Worm (Caenorhabditis elegans) whole organism, L1 larva: ENCODE data around the gene pqn-25.

Source experiments
- C16A3.4 ChIP-seq: fragments of 150-350 bp; optimal IDR thresholded peaks from 2 replicates; lab custom pipeline; 2014; ENCODE audit warnings: missing biosample characterization, missing genetic modification characterization
- C34B4.2 ChIP-seq: sonication (generic microtip); optimal IDR thresholded peaks from 2 replicates; lab custom pipeline; 2017; ENCODE audit warnings: mild to moderate bottlenecking, missing genetic modification characterization, missing compliant biosample characterization
- Y116A8C.19 ChIP-seq: sonication (generic microtip); optimal IDR thresholded peaks from 2 replicates; lab custom pipeline; 2016; ENCODE audit warnings: missing compliant biosample characterization, missing genetic modification characterization, borderline replicate concordance
- aly-2 ChIP-seq: fragments of 150-350 bp; optimal IDR thresholded peaks from 2 replicates; lab custom pipeline; 2014; ENCODE audit warnings: missing biosample characterization, missing genetic modification characterization
- ama-1 ChIP-seq: fragments of 150-350 bp; optimal IDR thresholded peaks from 2 replicates; lab custom pipeline; 2014
- blmp-1 ChIP-seq: fragments of 150-350 bp; optimal IDR thresholded peaks from 2 replicates; lab custom pipeline; 2014; ENCODE audit warnings: missing biosample characterization, missing genetic modification characterization
- ceh-82 ChIP-seq, 3 experiments: fragments of 150-350 bp in 1 of 3; sonication (generic microtip) in 2 of 3; optimal IDR thresholded peaks; 2 replicates each; lab custom pipeline; 2014 to 2017; ENCODE audit warnings: missing biosample characterization in 3 of 3, missing genetic modification characterization in 3 of 3
- ceh-90 ChIP-seq: sonication (generic microtip); optimal IDR thresholded peaks from 2 replicates; lab custom pipeline; 2016; ENCODE audit warnings: missing genetic modification characterization, missing compliant biosample characterization
- ces-1 ChIP-seq: fragments of 150-350 bp; optimal IDR thresholded peaks from 2 replicates; lab custom pipeline; 2014; ENCODE audit warnings: missing biosample characterization, missing genetic modification reagents, missing genetic modification characterization
- dpl-1 ChIP-seq, 3 experiments: fragments of 150-350 bp in 2 of 3; sonication (generic microtip) in 1 of 3; optimal IDR thresholded peaks; 2 replicates each; lab custom pipeline; 2014 to 2017; ENCODE audit warnings: missing biosample characterization in 3 of 3, missing genetic modification characterization in 3 of 3, missing genetic modification reagents in 3 of 3
- dsc-1 ChIP-seq: sonication (generic microtip); optimal IDR thresholded peaks from 2 replicates; lab custom pipeline; 2016; ENCODE audit warnings: mild to moderate bottlenecking, missing genetic modification characterization, missing compliant biosample characterization
- efl-1 ChIP-seq, 4 experiments: fragments of 150-350 bp; optimal IDR thresholded peaks in 3 of 4; peaks in 1 of 4; 1 replicate in 1 of 4; 2 replicates in 3 of 4; lab custom pipeline; 2014; ENCODE audit warnings: missing biosample characterization in 2 of 4, missing genetic modification characterization in 2 of 4, missing genetic modification reagents in 2 of 4
- efl-3 ChIP-seq: fragments of 200-800 bp; sonication (Bioruptor generic); optimal IDR thresholded peaks from 2 replicates; lab custom pipeline; 2018; ENCODE audit warnings: mild to moderate bottlenecking, missing genetic modification characterization, missing compliant biosample characterization
- egl-27 ChIP-seq, 2 experiments: fragments of 150-350 bp in 1 of 2; sonication (generic microtip); optimal IDR thresholded peaks; 3 replicates each; lab custom pipeline; 2017 to 2018; ENCODE audit warnings: missing biosample characterization in 2 of 2, missing genetic modification characterization in 2 of 2, missing genetic modification reagents in 2 of 2
- elt-3 ChIP-seq, 6 experiments: fragments of 150-350 bp in 1 of 6; sonication (generic microtip); optimal IDR thresholded peaks; 2 replicates each; lab custom pipeline; 2017 to 2018; ENCODE audit warnings: missing biosample characterization in 6 of 6, missing genetic modification characterization in 6 of 6, inconsistent platforms in 1 of 6
- fkh-4 ChIP-seq: sonication (generic microtip); optimal IDR thresholded peaks from 2 replicates; lab custom pipeline; 2016; ENCODE audit warnings: missing compliant biosample characterization, missing genetic modification characterization, borderline replicate concordance
- fos-1 ChIP-seq: fragments of 150-350 bp; optimal IDR thresholded peaks from 2 replicates; lab custom pipeline; 2014; ENCODE audit warnings: missing biosample characterization, missing genetic modification characterization
- grh-1 ChIP-seq: fragments of 200-800 bp; sonication (Bioruptor generic); IDR thresholded peaks from 2 replicates; pipeline ENCODE4 v1.3.6; 2022; ENCODE audit warnings: missing genetic modification reagents, missing genetic modification characterization, missing compliant biosample characterization
- hlh-17 ChIP-seq: fragments of 200-800 bp; sonication (Bioruptor generic); optimal IDR thresholded peaks from 2 replicates; lab custom pipeline; 2018; ENCODE audit warnings: missing genetic modification characterization, mild to moderate bottlenecking, missing compliant biosample characterization, moderate library complexity, borderline replicate concordance
- hlh-4 ChIP-seq: sonication (generic microtip); optimal IDR thresholded peaks from 2 replicates; lab custom pipeline; 2016; ENCODE audit warnings: mild to moderate bottlenecking, missing genetic modification characterization, missing compliant biosample characterization
- irx-1 ChIP-seq: sonication (generic microtip); optimal IDR thresholded peaks from 2 replicates; lab custom pipeline; 2016; ENCODE audit warnings: missing genetic modification characterization, missing compliant biosample characterization
- isw-1 ChIP-seq: fragments of 200-800 bp; sonication (Bioruptor generic); IDR thresholded peaks from 2 replicates; pipeline ENCODE4 v1.3.6; 2022; ENCODE audit warnings: missing genetic modification characterization, missing compliant biosample characterization
- jun-1 ChIP-seq: fragments of 150-350 bp; optimal IDR thresholded peaks from 2 replicates; lab custom pipeline; 2014; ENCODE audit warnings: missing biosample characterization, missing genetic modification reagents, missing genetic modification characterization
- lin-13 ChIP-seq: fragments of 150-350 bp; optimal IDR thresholded peaks from 2 replicates; lab custom pipeline; 2014; ENCODE audit warnings: missing biosample characterization, missing genetic modification reagents, missing genetic modification characterization
- lin-14 ChIP-seq: fragments of 200-800 bp; sonication (Bioruptor generic); optimal IDR thresholded peaks from 2 replicates; lab custom pipeline; 2018; ENCODE audit warnings: mild to moderate bottlenecking, missing genetic modification characterization, moderate library complexity, missing compliant biosample characterization
- lin-35 ChIP-seq, 2 experiments: fragments of 150-350 bp; optimal IDR thresholded peaks; 2 replicates each; lab custom pipeline; 2014; ENCODE audit warnings: missing biosample characterization in 2 of 2, missing genetic modification characterization in 2 of 2, missing genetic modification reagents in 2 of 2
- lir-3 ChIP-seq: sonication (generic microtip); optimal IDR thresholded peaks from 2 replicates; lab custom pipeline; 2016; ENCODE audit warnings: mild to moderate bottlenecking, missing genetic modification characterization, moderate library complexity, missing compliant biosample characterization; ENCODE audit not compliant: poor library complexity
- lsy-2 ChIP-seq, 2 experiments: fragments of 150-350 bp; optimal IDR thresholded peaks; 2 replicates each; lab custom pipeline; 2014; ENCODE audit warnings: missing biosample characterization in 2 of 2, missing genetic modification characterization in 2 of 2
- mdl-1 ChIP-seq, 2 experiments: fragments of 150-350 bp; optimal IDR thresholded peaks; 2 replicates each; lab custom pipeline; 2014 to 2017; ENCODE audit warnings: missing biosample characterization in 2 of 2, missing genetic modification characterization in 2 of 2, inconsistent platforms in 1 of 2
- mef-2 ChIP-seq: fragments of 150-350 bp; optimal IDR thresholded peaks from 2 replicates; lab custom pipeline; 2014; ENCODE audit warnings: missing biosample characterization, missing genetic modification characterization
- mep-1 ChIP-seq: fragments of 150-350 bp; optimal IDR thresholded peaks from 2 replicates; lab custom pipeline; 2014; ENCODE audit warnings: missing biosample characterization, missing genetic modification characterization
- nhr-20 ChIP-seq: sonication (generic microtip); optimal IDR thresholded peaks from 2 replicates; lab custom pipeline; 2016; ENCODE audit warnings: mild to moderate bottlenecking, missing genetic modification characterization, missing compliant biosample characterization
- nhr-237 ChIP-seq: fragments of 150-350 bp; optimal IDR thresholded peaks from 2 replicates; lab custom pipeline; 2014; ENCODE audit warnings: missing biosample characterization, missing genetic modification characterization
- nhr-47 ChIP-seq: sonication (generic microtip); optimal IDR thresholded peaks from 2 replicates; lab custom pipeline; 2016; ENCODE audit warnings: mild to moderate bottlenecking, missing genetic modification characterization, moderate library complexity, missing compliant biosample characterization
- nhr-71 ChIP-seq: sonication (generic microtip); optimal IDR thresholded peaks from 2 replicates; lab custom pipeline; 2016; ENCODE audit warnings: mild to moderate bottlenecking, missing genetic modification characterization, moderate library complexity, missing compliant biosample characterization
- nhr-77 ChIP-seq: fragments of 150-350 bp; optimal IDR thresholded peaks from 2 replicates; lab custom pipeline; 2014; ENCODE audit warnings: missing biosample characterization, missing genetic modification characterization
- nhr-85 ChIP-seq: sonication (generic microtip); peaks from one replicate; lab custom pipeline; 2016; ENCODE audit warnings: missing genetic modification characterization, inconsistent platforms, missing compliant biosample characterization
- rnt-1 ChIP-seq: sonication (generic microtip); optimal IDR thresholded peaks from 2 replicates; lab custom pipeline; 2016; ENCODE audit warnings: mild to moderate bottlenecking, missing genetic modification characterization, moderate library complexity, missing compliant biosample characterization
- skn-1 ChIP-seq: fragments of 150-350 bp; optimal IDR thresholded peaks from 2 replicates; lab custom pipeline; 2014; ENCODE audit warnings: missing biosample characterization, missing genetic modification characterization
- snpc-4 ChIP-seq: fragments of 150-350 bp; optimal IDR thresholded peaks from 2 replicates; lab custom pipeline; 2014; ENCODE audit warnings: missing biosample characterization, missing genetic modification characterization
- snu-23 ChIP-seq: sonication (generic microtip); optimal IDR thresholded peaks from 2 replicates; lab custom pipeline; 2016; ENCODE audit warnings: missing genetic modification characterization, missing compliant biosample characterization
- sox-4 ChIP-seq: sonication (generic microtip); optimal IDR thresholded peaks from 2 replicates; lab custom pipeline; 2016; ENCODE audit warnings: missing genetic modification characterization, missing compliant biosample characterization
- sup-37 ChIP-seq: fragments of 200-800 bp; sonication (Bioruptor generic); optimal IDR thresholded peaks from 2 replicates; lab custom pipeline; 2018; ENCODE audit warnings: mild to moderate bottlenecking, missing genetic modification characterization, missing compliant biosample characterization
- swsn-7 ChIP-seq: sonication (generic microtip); optimal IDR thresholded peaks from 2 replicates; lab custom pipeline; 2016; ENCODE audit warnings: missing genetic modification characterization, missing compliant biosample characterization
- vab-15 ChIP-seq: sonication (generic microtip); optimal IDR thresholded peaks from 2 replicates; lab custom pipeline; 2017; ENCODE audit warnings: missing genotype, mild to moderate bottlenecking, missing genetic modification characterization, missing compliant biosample characterization
- xbp-1 ChIP-seq: sonication (generic microtip); optimal IDR thresholded peaks from 2 replicates; lab custom pipeline; 2016; ENCODE audit warnings: missing genetic modification characterization, missing compliant biosample characterization
- ztf-4 ChIP-seq: fragments of 150-350 bp; optimal IDR thresholded peaks from 2 replicates; lab custom pipeline; 2014; ENCODE audit warnings: missing biosample characterization, missing genetic modification characterization

Gene pqn-25

ce11 chrIII:5504725-5505473 is 7.5 kb downstream of the pqn-25 start:
- TF ChIP-seq isw-1 (no peak), snu-23 (GFP tag; lab: Kevin White, UChicago) (no peak), efl-1 (optimal IDR thresholded peaks at IDR 0.05; lab: Kevin White, UChicago) (no peak), efl-1 (GFP tag; optimal IDR thresholded peaks at IDR 0.05 in 1 of 2; lab: Kevin White, UChicago) (peak in 1 of 2 experiments; percentile 92), ama-1 (lab: Kevin White, UChicago) (peak; percentile 7), lin-14 (GFP tag; lab: Kevin White, UChicago) (no peak), dsc-1 (tag; lab: Kevin White, UChicago) (no peak), blmp-1 (tag; lab: Kevin White, UChicago) (no peak), nhr-85 (tag; lab: Kevin White, UChicago) (peak; percentile 64), vab-15 (tag; lab: Kevin White, UChicago) (no peak)

- TF ChIP-seq ceh-82 (tag; optimal IDR thresholded peaks at IDR 0.05; lab: Kevin White, UChicago), result peak; percentile 26 to 64 (median 55)
- peak; percentile 16 for TF ChIP-seq snpc-4 (tag; lab: Kevin White, UChicago)
- TF ChIP-seq nhr-85 (tag; lab: Kevin White, UChicago), result peak; percentile 90
- TF ChIP-seq rnt-1, result peak; percentile 87
- TF ChIP-seq skn-1, result peak; percentile 46
- TF ChIP-seq nhr-77 (tag; lab: Kevin White, UChicago), result peak; percentile 49
- peak; percentile 54 for TF ChIP-seq lin-13 (GFP tag; lab: Kevin White, UChicago)
- TF ChIP-seq mep-1 (tag; lab: Kevin White, UChicago), result peak; percentile 86
- TF ChIP-seq blmp-1 (tag; lab: Kevin White, UChicago), result peak; percentile 83
- no peak for TF ChIP-seq hlh-17 (GFP tag; lab: Kevin White, UChicago)
- TF ChIP-seq swsn-7 (tag; lab: Kevin White, UChicago), result peak; percentile 54
- TF ChIP-seq lsy-2 (tag; optimal IDR thresholded peaks at IDR 0.05; lab: Kevin White, UChicago), result peak; percentile 54 to 60
- no peak for TF ChIP-seq ceh-90
- peak; percentile 72 for TF ChIP-seq nhr-20 (tag; lab: Kevin White, UChicago)
- no peak for TF ChIP-seq ces-1
- no peak for TF ChIP-seq egl-27 (tag; optimal IDR thresholded peaks at IDR 0.05; lab: Kevin White, UChicago)
- TF ChIP-seq lir-3 (tag; lab: Kevin White, UChicago), result peak; percentile 34
- peak; percentile 62 for TF ChIP-seq efl-1 (optimal IDR thresholded peaks at IDR 0.05; lab: Kevin White, UChicago)
- peak; percentile 57 to 96 for TF ChIP-seq efl-1 (GFP tag; optimal IDR thresholded peaks at IDR 0.05 in 1 of 2; lab: Kevin White, UChicago)
- no peak for TF ChIP-seq hlh-4 (tag; lab: Kevin White, UChicago)
- TF ChIP-seq aly-2 (tag; lab: Kevin White, UChicago), result peak; percentile 86
- TF ChIP-seq C34B4.2 (tag; lab: Kevin White, UChicago), result no peak
- TF ChIP-seq lin-14 (GFP tag; lab: Kevin White, UChicago), result peak; percentile 83
- peak; percentile 41 for TF ChIP-seq irx-1 (tag; lab: Kevin White, UChicago)
- TF ChIP-seq grh-1 (GFP tag; lab: Robert Waterston, UW), result no peak
- TF ChIP-seq sup-37, result no peak
- peak; percentile 59 to 70 for TF ChIP-seq lin-35 (GFP tag; optimal IDR thresholded peaks at IDR 0.05; lab: Kevin White, UChicago)
- TF ChIP-seq snu-23 (GFP tag; lab: Kevin White, UChicago), result peak; percentile 77
- no peak for TF ChIP-seq efl-3 (GFP tag; lab: Kevin White, UChicago)
- peak in 1 of 2 experiments; percentile 33 for TF ChIP-seq mdl-1 (tag; optimal IDR thresholded peaks at IDR 0.05; lab: Kevin White, UChicago)
- peak; percentile 52 for TF ChIP-seq ztf-4 (tag; lab: Kevin White, UChicago)
- TF ChIP-seq fkh-4 (tag; lab: Kevin White, UChicago), result no peak
- peak; percentile 37 for TF ChIP-seq xbp-1
- TF ChIP-seq sox-4 (tag; lab: Kevin White, UChicago), result no peak
- TF ChIP-seq mef-2, result no peak
- TF ChIP-seq dpl-1 (GFP tag; optimal IDR thresholded peaks at IDR 0.05; lab: Kevin White, UChicago), result peak; percentile 39 to 50 (median 40)
- peak; percentile 61 for TF ChIP-seq jun-1 (tag; lab: Kevin White, UChicago)
- TF ChIP-seq fos-1 (tag; lab: Kevin White, UChicago), result peak; percentile 61
- TF ChIP-seq nhr-47 (tag; lab: Kevin White, UChicago), result peak; percentile 64
- peak in 5 of 6 experiments; percentile 58 to 87 (median 62) for TF ChIP-seq elt-3 (tag; optimal IDR thresholded peaks at IDR 0.05; lab: Kevin White, UChicago)
- peak; percentile 77 for TF ChIP-seq nhr-71 (tag; lab: Kevin White, UChicago)
- peak; percentile 91 for TF ChIP-seq ama-1 (lab: Kevin White, UChicago)
- peak; percentile 54 for TF ChIP-seq nhr-237 (tag; lab: Kevin White, UChicago)
- TF ChIP-seq C16A3.4 (tag; lab: Kevin White, UChicago), result peak; percentile 13
- TF ChIP-seq Y116A8C.19 (tag; lab: Kevin White, UChicago), result no peak
Observed at ce11 chrIII:5504164-5504563, 8.2 kb downstream of the pqn-25 start.
